Worm (Caenorhabditis elegans): ENCODE measurements around the gene mtr-4.

Gene mtr-4

ce11 chrIV:9846574-9846973, 21.1 kb downstream of the mtr-4 start, which contains the start of gene K07F5.6:
K07F5.6 (minus strand) TSS chrIV:9846674.
- TF ChIP-seq ztf-6 (GFP tag; IDR thresholded peaks at IDR 0.05) (no peak), let-607 (tag; optimal IDR thresholded peaks at IDR 0.05) (no peak), hmg-20 (GFP tag; IDR thresholded peaks at IDR 0.05) (no peak), C17E4.6 (GFP tag; IDR thresholded peaks at IDR 0.05) (no peak), lin-35 (GFP tag; optimal IDR thresholded peaks at IDR 0.05) (no peak), madf-8 (GFP tag; conservative IDR thresholded peaks at IDR 0.05) (no peak)

- TF ChIP-seq dox-1 (GFP tag; IDR thresholded peaks at IDR 0.05), result no peak
- no peak for TF ChIP-seq ztf-22 (GFP tag; optimal IDR thresholded peaks at IDR 0.05)
These were observed 22.6 kb downstream of the mtr-4 start, which contains the start of gene K07F5.7 for ce11 chrIV:9848075-9848474. K07F5.7 (minus strand) TSS chrIV:9848175.

- TF ChIP-seq rcor-1 (GFP tag; IDR thresholded peaks at IDR 0.05), result no peak
- TF ChIP-seq zfh-2 (GFP tag; conservative IDR thresholded peaks at IDR 0.05), result no peak
- no peak for TF ChIP-seq ztf-28 (GFP tag; IDR thresholded peaks at IDR 0.05)
- TF ChIP-seq ceh-79 (tag; optimal IDR thresholded peaks at IDR 0.05), result no peak
- TF ChIP-seq B0035.1 (tag; optimal IDR thresholded peaks at IDR 0.05), result no peak
- TF ChIP-seq sea-2 (GFP tag; IDR thresholded peaks at IDR 0.05), result no peak
- no peak for TF ChIP-seq chd-7 (tag; optimal IDR thresholded peaks at IDR 0.05)
- no peak for TF ChIP-seq F39B2.1 (GFP tag; IDR thresholded peaks at IDR 0.05)
- no peak for TF ChIP-seq F49E8.2 (tag; optimal IDR thresholded peaks at IDR 0.05; ENCODE audit: insufficient read depth)
- TF ChIP-seq Y67H2A.10 (GFP tag; conservative IDR thresholded peaks at IDR 0.05), result no peak
- no peak for TF ChIP-seq nhr-90 (tag; optimal IDR thresholded peaks at IDR 0.05)
- no peak for TF ChIP-seq lsy-27 (tag; optimal IDR thresholded peaks at IDR 0.05; ENCODE audit: borderline replicate concordance, insufficient read depth)
- TF ChIP-seq ztf-22 (GFP tag; optimal IDR thresholded peaks at IDR 0.05), result no peak
- TF ChIP-seq nhr-27 (tag; optimal IDR thresholded peaks at IDR 0.05), result no peak
- TF ChIP-seq cebp-2 (GFP tag; IDR thresholded peaks at IDR 0.05), result no peak
- no peak for TF ChIP-seq attf-5 (GFP tag; optimal IDR thresholded peaks at IDR 0.05)
- TF ChIP-seq madf-6 (GFP tag; IDR thresholded peaks at IDR 0.05), result no peak
- TF ChIP-seq fkh-3 (tag; optimal IDR thresholded peaks at IDR 0.05), result no peak
- no peak for TF ChIP-seq egl-44 (GFP tag; IDR thresholded peaks at IDR 0.05)
These were observed 24.1 kb downstream of the mtr-4 start, which contains the start of gene K07F5.8 for ce11 chrIV:9849624-9850023. K07F5.8 (minus strand) TSS chrIV:9849724.

ce11 chrIV:9850931-9851330, 25.4 kb downstream of the mtr-4 start, which contains the start of gene ssp-10:
ssp-10 (minus strand) TSS chrIV:9851031.
- TF ChIP-seq xnd-1 (tag; optimal IDR thresholded peaks at IDR 0.05) (no peak), nhr-27 (tag; optimal IDR thresholded peaks at IDR 0.05) (no peak), ztf-25 (GFP tag; IDR thresholded peaks at IDR 0.05) (no peak), let-607 (tag; optimal IDR thresholded peaks at IDR 0.05) (no peak), madf-10 (tag; optimal IDR thresholded peaks at IDR 0.05) (no peak), lsl-1 (GFP tag; optimal IDR thresholded peaks at IDR 0.05) (no peak), athp-1 (tag; optimal IDR thresholded peaks at IDR 0.05) (no peak), C06A6.2 (GFP tag; conservative IDR thresholded peaks at IDR 0.05) (no peak), lin-35 (GFP tag; optimal IDR thresholded peaks at IDR 0.05) (no peak), mcd-1 (GFP tag; IDR thresholded peaks at IDR 0.05) (no peak), unc-130 (GFP tag; optimal IDR thresholded peaks at IDR 0.05) (no peak), unc-62 (GFP tag; optimal IDR thresholded peaks at IDR 0.05) (no peak), F39B2.1 (GFP tag; IDR thresholded peaks at IDR 0.05) (no peak), B0019.2 (GFP tag; conservative IDR thresholded peaks at IDR 0.05) (no peak)
